Worm (Caenorhabditis elegans): ENCODE measurements around the gene txt-13.

txt-13 gene

DNA sequence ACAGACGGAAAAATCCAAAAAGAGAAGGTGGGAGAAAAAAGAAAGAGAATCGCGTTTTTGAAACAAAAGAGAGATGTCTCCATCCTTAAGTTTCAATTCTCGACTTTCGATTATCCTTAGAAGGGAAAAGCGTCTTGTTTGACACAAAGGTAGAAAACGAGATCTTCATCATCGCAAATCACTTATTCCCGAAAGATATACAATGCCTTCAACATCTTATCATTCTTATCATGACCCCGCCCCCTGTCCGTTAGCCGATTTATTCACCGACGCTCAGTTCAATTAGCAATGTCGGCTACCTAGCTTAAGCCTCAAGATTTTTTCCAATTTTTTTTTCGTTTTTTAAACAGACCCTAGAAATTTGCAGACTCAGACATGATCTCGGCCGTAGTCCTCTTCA is 28.6 kb downstream of the txt-13 start, which contains the start of gene C14A4.9:
Gene C14A4.9 (plus strand): TSS at position 368 of the 400 bp plus-strand sequence.
- TF ChIP-seq tbx-2 (tag; optimal IDR thresholded peaks at IDR 0.05) (no peak), Y22D7AL.16 (tag; optimal IDR thresholded peaks at IDR 0.05) (no peak), hlh-15 (tag; optimal IDR thresholded peaks at IDR 0.05) (no peak), ceh-14 (tag; optimal IDR thresholded peaks at IDR 0.05) (no peak), unc-55 (GFP tag; optimal IDR thresholded peaks at IDR 0.05) (no peak), hlh-30 (tag; optimal IDR thresholded peaks at IDR 0.05; ENCODE audit: insufficient read depth) (no peak), ztf-16 (tag; optimal IDR thresholded peaks at IDR 0.05) (no peak), ttx-3 (tag; optimal IDR thresholded peaks at IDR 0.05) (no peak), pha-2 (tag; optimal IDR thresholded peaks at IDR 0.05) (no peak), pat-9 (tag; optimal IDR thresholded peaks at IDR 0.05) (no peak), che-1 (tag; optimal IDR thresholded peaks at IDR 0.05) (no peak), ref-2 (tag; optimal IDR thresholded peaks at IDR 0.05) (no peak), nhr-232 (tag; optimal IDR thresholded peaks at IDR 0.05) (no peak), ceh-48 (tag; optimal IDR thresholded peaks at IDR 0.05) (no peak), dve-1 (tag; optimal IDR thresholded peaks at IDR 0.05) (no peak), hlh-6 (tag; optimal IDR thresholded peaks at IDR 0.05) (no peak), K02D7.2 (tag; optimal IDR thresholded peaks at IDR 0.05) (no peak), syd-9 (tag; optimal IDR thresholded peaks at IDR 0.05) (no peak)

DNA sequence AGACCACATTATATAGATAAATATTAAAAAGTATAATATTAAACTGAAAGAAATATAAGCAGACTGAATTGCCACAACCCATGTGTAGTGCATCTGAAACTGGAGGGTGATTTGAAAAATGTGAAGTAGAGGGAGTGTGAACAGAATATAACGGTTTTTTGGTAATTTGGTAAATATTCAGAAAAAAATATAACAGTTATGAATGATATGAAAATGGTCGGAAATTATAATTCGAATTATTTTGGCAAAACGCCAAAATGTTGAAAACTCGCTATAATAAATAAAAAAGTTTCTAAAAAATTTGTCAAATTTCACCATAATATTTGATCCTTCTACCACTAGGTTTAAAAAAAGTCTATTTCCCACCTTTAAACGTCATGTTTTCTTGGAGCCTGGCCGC is 31.8 kb downstream of the txt-13 start, which contains the start of gene srv-2:
Gene srv-2 (minus strand): TSS at position 101 of the 400 bp plus-strand sequence.
- TF ChIP-seq pros-1 (tag; optimal IDR thresholded peaks at IDR 0.05) = no peak
- TF ChIP-seq dmd-4 (tag; optimal IDR thresholded peaks at IDR 0.05; ENCODE audit: borderline replicate concordance) = no peak
- no peak for TF ChIP-seq gmeb-2 (tag; optimal IDR thresholded peaks at IDR 0.05)
- no peak for TF ChIP-seq unc-55 (GFP tag; optimal IDR thresholded peaks at IDR 0.05)
- TF ChIP-seq madf-2 (tag; optimal IDR thresholded peaks at IDR 0.05) = no peak
- no peak for TF ChIP-seq nhr-232 (tag; optimal IDR thresholded peaks at IDR 0.05)
- TF ChIP-seq dve-1 (tag; optimal IDR thresholded peaks at IDR 0.05) = no peak
- no peak for TF ChIP-seq ceh-22 (tag; optimal IDR thresholded peaks at IDR 0.05)
- no peak for TF ChIP-seq ceh-24 (tag; optimal IDR thresholded peaks at IDR 0.05)
- no peak for TF ChIP-seq C08G9.2 (tag; optimal IDR thresholded peaks at IDR 0.05)
- no peak for TF ChIP-seq K09A11.1 (tag; optimal IDR thresholded peaks at IDR 0.05; ENCODE audit: insufficient read depth)
- no peak for TF ChIP-seq nhr-11 (tag; optimal IDR thresholded peaks at IDR 0.05)
- TF ChIP-seq pha-4 (tag; optimal IDR thresholded peaks at IDR 0.05) = no peak
- TF ChIP-seq ref-2 (tag; optimal IDR thresholded peaks at IDR 0.05) = no peak
- no peak for TF ChIP-seq hlh-30 (tag; optimal IDR thresholded peaks at IDR 0.05; ENCODE audit: insufficient read depth)

DNA sequence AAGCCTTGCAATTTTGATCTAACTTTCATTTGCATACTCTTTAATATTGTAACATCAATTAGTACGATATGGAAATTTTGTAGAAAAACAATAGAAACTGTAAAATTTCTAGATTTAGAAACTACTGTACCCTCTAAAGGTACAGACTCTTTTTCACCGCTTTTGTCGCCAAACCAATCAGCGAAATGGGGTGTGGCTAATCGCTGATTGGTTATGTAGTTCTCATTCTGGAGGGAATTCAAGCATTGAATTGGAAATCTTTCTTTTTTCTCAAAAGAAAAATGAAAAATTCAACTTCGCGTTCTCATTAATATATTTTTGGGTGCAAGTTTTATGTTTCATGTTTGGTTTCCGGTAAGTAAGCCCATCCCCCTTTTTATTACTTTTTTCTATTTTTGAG is 33.2 kb downstream of the txt-13 start:
- peak; percentile 63 for TF ChIP-seq nfya-1 (tag; optimal IDR thresholded peaks at IDR 0.05)
- TF ChIP-seq unc-55 (GFP tag; optimal IDR thresholded peaks at IDR 0.05) = no peak

DNA sequence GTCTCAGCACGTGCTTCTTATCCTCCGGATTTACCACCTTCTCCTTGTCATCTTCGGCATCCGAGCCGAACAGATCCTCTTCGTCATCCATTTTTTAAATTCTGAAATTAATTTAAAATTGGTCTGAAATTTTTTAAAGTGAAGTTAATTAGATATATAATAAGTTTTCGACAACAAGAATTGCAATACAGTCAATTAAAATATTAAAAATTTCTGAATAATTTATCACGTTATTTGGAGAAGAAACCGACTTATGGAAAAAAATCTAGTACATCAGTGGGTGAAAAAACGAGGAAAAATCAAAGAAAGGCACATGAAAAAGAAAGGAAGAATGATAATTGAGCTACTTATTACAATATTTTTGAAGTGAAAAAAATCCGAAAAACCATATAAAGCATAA is 35.1 kb downstream of the txt-13 start, which contains the start of gene taf-13:
Gene taf-13 (minus strand): TSS at position 101 of the 400 bp plus-strand sequence.
- no peak for TF ChIP-seq ceh-14 (tag; optimal IDR thresholded peaks at IDR 0.05)
- TF ChIP-seq ttx-3 (tag; optimal IDR thresholded peaks at IDR 0.05) = no peak
- no peak for TF ChIP-seq ceh-9 (tag; optimal IDR thresholded peaks at IDR 0.05)
- no peak for TF ChIP-seq sox-2 (GFP tag; IDR thresholded peaks at IDR 0.05)
- TF ChIP-seq dmd-4 (tag; optimal IDR thresholded peaks at IDR 0.05; ENCODE audit: borderline replicate concordance) = no peak
- TF ChIP-seq nhr-11 (tag; optimal IDR thresholded peaks at IDR 0.05) = no peak
- TF ChIP-seq Y22D7AL.16 (tag; optimal IDR thresholded peaks at IDR 0.05) = no peak
- no peak for TF ChIP-seq che-1 (tag; optimal IDR thresholded peaks at IDR 0.05)
- no peak for TF ChIP-seq F13H6.1 (tag; optimal IDR thresholded peaks at IDR 0.05)

DNA sequence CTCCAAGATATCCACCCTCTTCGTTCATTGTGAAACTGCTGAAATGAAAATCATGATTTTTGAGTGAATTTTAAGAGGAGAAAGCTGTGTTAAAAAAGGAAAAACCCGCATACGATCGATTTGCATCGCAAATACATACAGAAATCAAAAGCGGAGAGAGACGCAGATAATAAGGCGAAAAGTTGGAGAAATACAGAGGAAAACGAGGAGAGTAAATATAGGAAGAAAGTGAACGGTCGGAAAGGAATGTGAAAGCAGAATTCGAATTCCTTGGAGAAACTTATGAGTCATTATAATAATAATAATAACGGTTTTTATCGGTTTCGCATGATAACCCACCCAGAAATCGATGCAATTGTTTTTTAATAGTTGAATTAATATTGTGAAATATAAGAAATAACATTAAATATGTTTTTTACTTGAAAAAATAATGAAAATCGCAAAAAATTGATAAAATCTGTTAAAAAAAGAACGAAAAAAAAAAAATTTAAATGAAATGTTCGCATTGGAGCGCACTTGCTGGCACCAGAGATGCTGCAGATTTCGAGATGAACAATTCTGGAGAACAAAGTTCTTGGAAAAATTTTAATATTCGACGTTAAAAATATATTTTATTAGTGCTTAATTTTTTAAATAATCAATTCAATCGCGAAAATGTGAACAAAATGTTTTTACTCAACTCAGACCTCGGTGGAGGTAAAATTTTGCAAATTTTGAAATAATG is 37.0 kb downstream of the txt-13 start, which contains the start of gene ccm-3:
Gene ccm-3 (minus strand): TSS at position 38 of the 724 bp plus-strand sequence.
- TF ChIP-seq nfya-1 (tag; optimal IDR thresholded peaks at IDR 0.05) (peak; percentile 21), ceh-14 (tag; optimal IDR thresholded peaks at IDR 0.05) (no peak), ztf-16 (tag; optimal IDR thresholded peaks at IDR 0.05) (no peak)
